Worm (Caenorhabditis elegans) whole organism, early embryonic: Measurements from ENCODE around the gene nlp-36.

Experiments
- B0310.2 ChIP-seq: sonication (generic microtip); optimal IDR thresholded peaks from 2 replicates; lab custom pipeline; 2016; ENCODE audit warnings: mild to moderate bottlenecking, missing genetic modification characterization, missing compliant biosample characterization
- F13C5.2 ChIP-seq: sonication (generic microtip); optimal IDR thresholded peaks from 2 replicates; lab custom pipeline; 2017; ENCODE audit warnings: mild to moderate bottlenecking, missing genetic modification characterization, inconsistent platforms, missing compliant biosample characterization
- ama-1 ChIP-seq: fragments of 150-350 bp; optimal IDR thresholded peaks from 2 replicates; lab custom pipeline; 2014
- ceh-13 ChIP-seq: fragments of 200-800 bp; sonication (Bioruptor generic); optimal IDR thresholded peaks from 2 replicates; lab custom pipeline; 2018; ENCODE audit warnings: mild to moderate bottlenecking, missing genetic modification characterization, missing compliant biosample characterization
- ceh-36 ChIP-seq: sonication (generic microtip); optimal IDR thresholded peaks from 2 replicates; lab custom pipeline; 2016; ENCODE audit warnings: missing genetic modification characterization, inconsistent platforms, missing compliant biosample characterization
- flt-1 ChIP-seq: fragments of 200-800 bp; sonication (Bioruptor generic); IDR thresholded peaks from 2 replicates; pipeline ENCODE4 v1.3.6; 2022; ENCODE audit warnings: missing genetic modification characterization, missing compliant biosample characterization
- hmbx-1 ChIP-seq: sonication (generic microtip); optimal IDR thresholded peaks from 2 replicates; lab custom pipeline; 2016; ENCODE audit warnings: mild to moderate bottlenecking, missing genetic modification characterization, missing compliant biosample characterization
- hmg-4 ChIP-seq: fragments of 200-800 bp; sonication (Bioruptor generic); optimal IDR thresholded peaks from 2 replicates; lab custom pipeline; 2018; ENCODE audit warnings: mild to moderate bottlenecking, missing genetic modification characterization, missing compliant biosample characterization
- hnd-1 ChIP-seq: sonication (generic microtip); optimal IDR thresholded peaks from 2 replicates; lab custom pipeline; 2016; ENCODE audit warnings: missing genetic modification characterization, missing compliant biosample characterization
- pes-1 ChIP-seq: fragments of 200-800 bp; sonication (Bioruptor generic); IDR thresholded peaks from 2 replicates; pipeline ENCODE4 v1.3.6; 2022; ENCODE audit warnings: missing genetic modification reagents, missing genetic modification characterization, missing compliant biosample characterization
- scrt-1 ChIP-seq: fragments of 200-800 bp; sonication (Bioruptor generic); IDR thresholded peaks from 2 replicates; pipeline ENCODE4 v1.3.6; 2022; ENCODE audit warnings: missing genetic modification characterization, missing compliant biosample characterization
- tbx-11 ChIP-seq: fragments of 200-800 bp; sonication (Bioruptor generic); IDR thresholded peaks from 2 replicates; pipeline ENCODE4 v1.3.6; 2022; ENCODE audit warnings: missing genetic modification characterization, missing compliant biosample characterization
- tra-4 ChIP-seq: sonication (generic microtip); optimal IDR thresholded peaks from 2 replicates; lab custom pipeline; 2017; ENCODE audit warnings: missing genetic modification characterization, missing compliant biosample characterization

DNA sequence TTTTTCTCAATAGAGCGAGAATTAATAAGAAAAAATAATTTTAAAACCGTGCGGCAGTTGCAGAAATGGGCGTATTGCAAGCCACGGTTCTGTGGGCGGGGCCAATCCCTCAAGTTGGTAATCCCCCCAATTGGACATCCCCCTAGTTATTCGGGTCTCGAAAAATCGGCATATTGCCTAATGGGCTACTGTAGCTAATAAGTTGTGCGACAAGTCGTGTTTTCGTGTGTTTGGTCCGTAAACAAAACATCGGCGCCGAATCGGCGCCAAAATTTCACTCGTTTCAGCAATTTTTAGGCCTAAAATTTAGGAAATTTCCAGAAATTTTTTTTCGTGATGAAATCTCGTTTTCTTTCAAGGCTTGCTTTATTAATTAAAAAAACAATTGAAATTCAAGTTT is 15.8 kb downstream of the nlp-36 start:
- no peak for TF ChIP-seq tra-4 (tag; lab: Kevin White, UChicago)
- no peak for TF ChIP-seq B0310.2 (tag; lab: Kevin White, UChicago)
- no peak for TF ChIP-seq ama-1
- no peak for TF ChIP-seq ceh-36 (tag; lab: Kevin White, UChicago)
- TF ChIP-seq ceh-13 (GFP tag; lab: Kevin White, UChicago) = no peak
- no peak for TF ChIP-seq F13C5.2 (tag; lab: Kevin White, UChicago)
- no peak for TF ChIP-seq flt-1 (GFP tag; lab: Robert Waterston, UW)
- no peak for TF ChIP-seq hmbx-1 (tag; lab: Kevin White, UChicago)
- TF ChIP-seq tbx-11 = no peak
- TF ChIP-seq pes-1 (GFP tag; lab: Robert Waterston, UW) = no peak
- TF ChIP-seq scrt-1 (GFP tag; lab: Robert Waterston, UW) = no peak
- TF ChIP-seq hnd-1 (tag; lab: Kevin White, UChicago) = no peak
- no peak for TF ChIP-seq hmg-4 (GFP tag; lab: Kevin White, UChicago)
